Worm (Caenorhabditis elegans) whole organism, young adult: ENCODE data around the gene xpo-3.

Source experiments
- ama-1 ChIP-seq, 3 experiments: fragments of 150-350 bp in 1 of 3; sonication (generic microtip) in 2 of 3; optimal IDR thresholded peaks; 2 replicates each; lab custom pipeline; 2014 to 2018; ENCODE audit warnings: missing biosample characterization in 2 of 3, missing genetic modification characterization in 2 of 3, missing genetic modification reagents in 2 of 3
- ccch-3 ChIP-seq: fragments of 200-800 bp; sonication (Bioruptor generic); optimal IDR thresholded peaks from 2 replicates; lab custom pipeline; 2018; ENCODE audit warnings: mild to moderate bottlenecking, missing genetic modification characterization, missing compliant biosample characterization
- dox-1 ChIP-seq: fragments of 200-800 bp; sonication (Bioruptor generic); IDR thresholded peaks from 2 replicates; pipeline ENCODE4 v1.3.6; 2022; ENCODE audit warnings: missing genetic modification reagents, missing genetic modification characterization, missing compliant biosample characterization
- egrh-3 ChIP-seq: fragments of 200-800 bp; sonication (Bioruptor generic); IDR thresholded peaks from 2 replicates; pipeline ENCODE4 v1.3.6; 2022; ENCODE audit warnings: missing genetic modification reagents, missing genetic modification characterization, missing compliant biosample characterization
- him-1 ChIP-seq: sonication (generic microtip); optimal IDR thresholded peaks from 2 replicates; lab custom pipeline; 2016; ENCODE audit warnings: missing genotype, missing genetic modification reagents, missing genetic modification characterization, missing compliant biosample characterization
- lin-35 ChIP-seq, 3 experiments: fragments of 150-350 bp in 2 of 3; sonication (generic microtip) in 1 of 3; optimal IDR thresholded peaks; 2 replicates each; lab custom pipeline; 2014 to 2018; ENCODE audit warnings: missing biosample characterization in 3 of 3, missing genetic modification characterization in 3 of 3, missing genetic modification reagents in 3 of 3
- lsy-27 ChIP-seq: sonication (generic microtip); optimal IDR thresholded peaks from 2 replicates; lab custom pipeline; 2017; ENCODE audit warnings: missing genetic modification characterization, mild to moderate bottlenecking, missing compliant biosample characterization, antibody characterized with exemption, missing genotype, borderline replicate concordance; ENCODE audit not compliant: insufficient read depth
- pha-4 ChIP-seq: fragments of 150-350 bp; sonication (generic microtip); optimal IDR thresholded peaks from 2 replicates; lab custom pipeline; 2014; ENCODE audit warnings: missing biosample characterization, missing genetic modification reagents, missing genetic modification characterization
- somi-1 ChIP-seq: fragments of 200-800 bp; sonication (Bioruptor generic); optimal IDR thresholded peaks from 2 replicates; lab custom pipeline; 2018; ENCODE audit warnings: mild to moderate bottlenecking, missing genetic modification characterization, missing compliant biosample characterization
- tbp1 ChIP-seq: fragments of 200-800 bp; sonication (Bioruptor generic); optimal IDR thresholded peaks from 2 replicates; lab custom pipeline; 2018; ENCODE audit warnings: mild to moderate bottlenecking, missing genetic modification characterization, missing compliant biosample characterization

ce11 chrIV:7955849-7956248 lies 32.0 kb upstream of the xpo-3 start, which contains the start of gene ceh-19:
- no peak for TF ChIP-seq him-1
- TF ChIP-seq tbp1, result no peak
- TF ChIP-seq egrh-3 (GFP tag; lab: Robert Waterston, UW), result no peak
- no peak for TF ChIP-seq pha-4 (tag; lab: Kevin White, UChicago)
- TF ChIP-seq lin-35 (GFP tag; optimal IDR thresholded peaks at IDR 0.05; lab: Kevin White, UChicago), result no peak
- TF ChIP-seq ama-1 (optimal IDR thresholded peaks at IDR 0.05; lab: Kevin White, UChicago), result no peak
- TF ChIP-seq ama-1 (GFP tag; optimal IDR thresholded peaks at IDR 0.05; lab: Kevin White, UChicago), result no peak
- no peak for TF ChIP-seq ccch-3
- no peak for TF ChIP-seq lsy-27 (tag; lab: Kevin White, UChicago)
- TF ChIP-seq dox-1 (GFP tag; lab: Robert Waterston, UW), result no peak
- TF ChIP-seq somi-1 (GFP tag; lab: Kevin White, UChicago), result no peak
